Worm (Caenorhabditis elegans): Measurements from ENCODE around the gene srw-39.

- no peak for TF ChIP-seq ceh-9 (tag; optimal IDR thresholded peaks at IDR 0.05)
- TF ChIP-seq ref-2 (tag; optimal IDR thresholded peaks at IDR 0.05) = no peak
- no peak for TF ChIP-seq elt-4 (tag; optimal IDR thresholded peaks at IDR 0.05)
- no peak for TF ChIP-seq pha-4 (tag; optimal IDR thresholded peaks at IDR 0.05)
- no peak for TF ChIP-seq tbx-7 (tag; optimal IDR thresholded peaks at IDR 0.05)
- no peak for TF ChIP-seq nhr-11 (tag; optimal IDR thresholded peaks at IDR 0.05)
- TF ChIP-seq unc-86 (tag; optimal IDR thresholded peaks at IDR 0.05) = no peak
- no peak for TF ChIP-seq pat-9 (tag; optimal IDR thresholded peaks at IDR 0.05)
- no peak for TF ChIP-seq pqm-1 (tag; optimal IDR thresholded peaks at IDR 0.05)
- no peak for TF ChIP-seq eyg-1 (tag; optimal IDR thresholded peaks at IDR 0.05)
- no peak for TF ChIP-seq nhr-232 (tag; optimal IDR thresholded peaks at IDR 0.05)
Observed at ce11 chrV:20206086-20206485, 34.2 kb upstream of the srw-39 start, which contains the start of the genes fbxb-59 and srbc-34.
